Fruit fly (Drosophila melanogaster): ENCODE results near the gene CG15357.
A peak's percentile ranks its signal among the peaks of the same experiment; 100 is the strongest.

The CG15357 gene

dm6 chr2L:1911316-1911873 is 34.1 kb downstream of the CG15357 start (continued):
- TF ChIP-seq CG3919 (GFP tag; optimal IDR thresholded peaks at IDR 0.05) (peak; percentile 22), Lpt (GFP tag; optimal IDR thresholded peaks at IDR 0.05) (peak; percentile 46), Ets96B (tag; optimal IDR thresholded peaks at IDR 0.05) (peak; percentile 18), Smox (GFP tag; optimal IDR thresholded peaks at IDR 0.05) (peak; percentile 45), pdm3 (GFP tag; optimal IDR thresholded peaks at IDR 0.05) (peak; percentile 50), vri (GFP tag; optimal IDR thresholded peaks at IDR 0.05) (peak; percentile 57), CG1621 (tag; optimal IDR thresholded peaks at IDR 0.05) (no peak), Sox14 (GFP tag; optimal IDR thresholded peaks at IDR 0.05) (peak; percentile 21), CG6854 (GFP tag; optimal IDR thresholded peaks at IDR 0.05) (peak; percentile 2), CG11902 (GFP tag; optimal IDR thresholded peaks at IDR 0.05) (no peak), CG10631 (GFP tag; optimal IDR thresholded peaks at IDR 0.05) (peak; percentile 8), CG8632 (GFP tag; optimal IDR thresholded peaks at IDR 0.05) (peak; percentile 36), net (GFP tag; optimal IDR thresholded peaks at IDR 0.05) (peak; percentile 70), CG11762 (GFP tag; optimal IDR thresholded peaks at IDR 0.05; ENCODE audit: insufficient read depth) (no peak), spab (GFP tag; optimal IDR thresholded peaks at IDR 0.05) (no peak), Ets21C (GFP tag; optimal IDR thresholded peaks at IDR 0.05) (peak; percentile 5), Eip78C (GFP tag) (peak; percentile 87), fd59A (GFP tag; optimal IDR thresholded peaks at IDR 0.05) (no peak), CG6792 (GFP tag; optimal IDR thresholded peaks at IDR 0.05) (peak; percentile 36), CG8319 (GFP tag; optimal IDR thresholded peaks at IDR 0.05) (no peak), fd85E (GFP tag; optimal IDR thresholded peaks at IDR 0.05) (peak; percentile 6), CG6163 (GFP tag; IDR thresholded peaks at IDR 0.05) (peak; percentile 66), fkh (GFP tag; optimal IDR thresholded peaks at IDR 0.05) (peak; percentile 32), salr (GFP tag; optimal IDR thresholded peaks at IDR 0.05) (peak in 1 of 2 experiments; percentile 36), acj6 (GFP tag; optimal IDR thresholded peaks at IDR 0.05) (peak; percentile 28), CG7368 (GFP tag; optimal IDR thresholded peaks at IDR 0.05) (peak; percentile 31), Eip93F (GFP tag; optimal IDR thresholded peaks at IDR 0.05) (peak; percentile 9), CG34406 (GFP tag; optimal IDR thresholded peaks at IDR 0.05) (peak; percentile 45), Sox15 (GFP tag; optimal IDR thresholded peaks at IDR 0.05) (no peak), Blimp-1 (GFP tag; optimal IDR thresholded peaks at IDR 0.05) (no peak), Hr38 (GFP tag; optimal IDR thresholded peaks at IDR 0.05) (no peak), CG6808 (GFP tag; optimal IDR thresholded peaks at IDR 0.05) (no peak), topi (GFP tag; optimal IDR thresholded peaks at IDR 0.05) (peak; percentile 54), Sox102F (GFP tag; optimal IDR thresholded peaks at IDR 0.05) (peak; percentile 68), CG16779 (tag; optimal IDR thresholded peaks at IDR 0.05) (peak; percentile 48), Eip75B (GFP tag; optimal IDR thresholded peaks at IDR 0.05) (no peak), svp (GFP tag) (peak; percentile 75)

DNA sequence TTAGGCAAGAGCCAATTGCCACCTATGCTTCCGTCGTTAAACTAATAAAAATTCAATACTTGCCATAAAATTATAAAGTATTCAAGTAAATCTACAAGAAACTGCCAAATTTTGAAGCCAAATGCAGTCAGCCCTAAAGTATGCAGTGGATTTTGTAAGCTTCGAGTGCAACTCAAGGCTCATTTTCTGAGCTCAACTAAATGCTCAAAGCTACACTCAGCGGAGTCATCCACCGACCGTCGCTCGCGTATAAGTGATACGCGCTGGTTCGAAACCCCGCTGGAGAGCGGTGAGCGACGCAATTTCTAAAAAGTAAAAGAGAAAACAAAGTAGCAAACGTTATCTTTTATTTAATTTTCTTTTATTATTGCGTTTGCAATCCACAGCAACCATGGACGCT is 35.8 kb downstream of the CG15357 start:
- TF ChIP-seq Lpt (GFP tag; optimal IDR thresholded peaks at IDR 0.05) (no peak), fkh (GFP tag; optimal IDR thresholded peaks at IDR 0.05) (peak; percentile 19), dsx (GFP tag; optimal IDR thresholded peaks at IDR 0.05; ENCODE audit: poor library complexity, severe bottlenecking) (peak; percentile 69)

DNA sequence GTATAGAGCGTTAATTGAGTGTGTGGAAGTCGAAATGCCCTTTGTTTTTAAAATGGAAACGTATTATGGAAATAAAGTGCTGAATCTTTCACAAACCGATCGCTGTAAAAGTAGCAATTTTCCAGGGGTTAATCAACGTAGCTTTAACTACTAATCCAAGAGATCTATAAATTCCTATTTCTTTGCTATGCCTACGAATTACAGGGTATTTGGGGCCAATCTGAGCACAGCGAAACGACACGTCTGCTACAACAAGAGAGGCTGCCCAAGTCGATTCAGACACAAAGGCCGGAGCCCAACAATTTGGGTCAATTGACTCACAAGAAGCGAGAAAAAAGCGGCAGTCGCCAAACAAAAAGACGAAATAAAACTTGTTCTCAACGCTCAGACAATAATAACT is 38.4 kb downstream of the CG15357 start:
- peak; percentile 52 for TF ChIP-seq Eip75B (GFP tag; optimal IDR thresholded peaks at IDR 0.05)
- no peak for TF ChIP-seq Blimp-1 (GFP tag; optimal IDR thresholded peaks at IDR 0.05)
- TF ChIP-seq svp (GFP tag), result peak; percentile 59
- TF ChIP-seq CG3919 (GFP tag; optimal IDR thresholded peaks at IDR 0.05), result no peak
- TF ChIP-seq Sox14 (GFP tag; optimal IDR thresholded peaks at IDR 0.05), result peak; percentile 25
- peak; percentile 30 for TF ChIP-seq CG6792 (GFP tag; optimal IDR thresholded peaks at IDR 0.05)
- no peak for TF ChIP-seq CG11762 (GFP tag; optimal IDR thresholded peaks at IDR 0.05; ENCODE audit: insufficient read depth)
- TF ChIP-seq CG8632 (GFP tag; optimal IDR thresholded peaks at IDR 0.05), result peak; percentile 16
- TF ChIP-seq fd85E (GFP tag; optimal IDR thresholded peaks at IDR 0.05), result no peak
- TF ChIP-seq CG15336 (GFP tag; IDR thresholded peaks at IDR 0.05), result 0 out of 2 replicates have a peak, but pooled peaks have one; percentile 7
- peak; percentile 43 for TF ChIP-seq Met (GFP tag; optimal IDR thresholded peaks at IDR 0.05)
- TF ChIP-seq CG8319 (GFP tag; optimal IDR thresholded peaks at IDR 0.05), result peak; percentile 11
- peak; percentile 19 for TF ChIP-seq pdm3 (GFP tag; optimal IDR thresholded peaks at IDR 0.05)
- TF ChIP-seq OdsH (GFP tag; optimal IDR thresholded peaks at IDR 0.05), result peak; percentile 6
- TF ChIP-seq CG7368 (GFP tag; optimal IDR thresholded peaks at IDR 0.05), result peak; percentile 32
- TF ChIP-seq CG6163 (GFP tag; IDR thresholded peaks at IDR 0.05), result no peak
- no peak for TF ChIP-seq esn (GFP tag; optimal IDR thresholded peaks at IDR 0.05)
- peak; percentile 75 for TF ChIP-seq Eip78C (GFP tag)
- TF ChIP-seq achi (GFP tag; optimal IDR thresholded peaks at IDR 0.05), result no peak
- no peak for TF ChIP-seq CG34406 (GFP tag; optimal IDR thresholded peaks at IDR 0.05)
- peak; percentile 12; the same call in 1 of the 3 replicates for TF ChIP-seq eg (GFP tag; IDR thresholded peaks at IDR 0.05)
- TF ChIP-seq Ets21C (GFP tag; optimal IDR thresholded peaks at IDR 0.05), result no peak

Data from whole organism, prepupa.